Worm (Caenorhabditis elegans): ENCODE measurements around the gene C23G10.5.

- TF ChIP-seq W03F9.2 (tag; optimal IDR thresholded peaks at IDR 0.05) (no peak), him-1 (tag; optimal IDR thresholded peaks at IDR 0.05) (no peak), dao-5 (tag; optimal IDR thresholded peaks at IDR 0.05) (no peak)
Observed at ce11 chrIII:6208984-6209383, 18.1 kb downstream of the C23G10.5 start, which contains the start of gene C23G10.1.
